Worm (Caenorhabditis elegans) whole organism, young adult: Measurements from ENCODE around the gene rrc-1.

Source experiments
- dpl-1 ChIP-seq: fragments of 150-350 bp; optimal IDR thresholded peaks from 2 replicates; lab custom pipeline; 2014; ENCODE audit warnings: missing biosample characterization, missing genetic modification reagents, missing genetic modification characterization
- hlh-26 ChIP-seq: fragments of 200-800 bp; sonication (Bioruptor generic); conservative IDR thresholded peaks from 2 replicates; pipeline ENCODE4 v1.3.6; 2022; ENCODE audit warnings: missing genetic modification reagents, missing genetic modification characterization, missing compliant biosample characterization
- ztf-3 ChIP-seq: fragments of 200-800 bp; sonication (Bioruptor generic); optimal IDR thresholded peaks from 2 replicates; lab custom pipeline; 2018; ENCODE audit warnings: mild to moderate bottlenecking, missing genetic modification characterization, missing compliant biosample characterization

ce11 chrX:9866355-9866754 lies 35.3 kb upstream of the rrc-1 start, which contains the start of gene R07B1.6:
- no peak for TF ChIP-seq dpl-1 (GFP tag; lab: Kevin White, UChicago)
- no peak for TF ChIP-seq hlh-26
- TF ChIP-seq ztf-3 (GFP tag; lab: Kevin White, UChicago), result no peak
